Worm (Caenorhabditis elegans) whole organism, early embryonic: Measurements from ENCODE around the gene lurp-4.
A peak's percentile ranks its signal among the peaks of the same experiment; 100 is the strongest.

ENCODE experiments used
- B0310.2 ChIP-seq: sonication (generic microtip); optimal IDR thresholded peaks from 2 replicates; lab custom pipeline; 2016; ENCODE audit warnings: mild to moderate bottlenecking, missing genetic modification characterization, missing compliant biosample characterization
- F13C5.2 ChIP-seq: sonication (generic microtip); optimal IDR thresholded peaks from 2 replicates; lab custom pipeline; 2017; ENCODE audit warnings: mild to moderate bottlenecking, missing genetic modification characterization, inconsistent platforms, missing compliant biosample characterization
- aly-1 ChIP-seq: sonication (generic microtip); optimal IDR thresholded peaks from 2 replicates; lab custom pipeline; 2016; ENCODE audit warnings: missing genetic modification characterization, missing compliant biosample characterization
- ama-1 ChIP-seq: fragments of 150-350 bp; optimal IDR thresholded peaks from 2 replicates; lab custom pipeline; 2014
- ceh-13 ChIP-seq: fragments of 200-800 bp; sonication (Bioruptor generic); optimal IDR thresholded peaks from 2 replicates; lab custom pipeline; 2018; ENCODE audit warnings: mild to moderate bottlenecking, missing genetic modification characterization, missing compliant biosample characterization
- ceh-36 ChIP-seq: sonication (generic microtip); optimal IDR thresholded peaks from 2 replicates; lab custom pipeline; 2016; ENCODE audit warnings: missing genetic modification characterization, inconsistent platforms, missing compliant biosample characterization
- ets-7 ChIP-seq: sonication (generic microtip); optimal IDR thresholded peaks from 2 replicates; lab custom pipeline; 2016; ENCODE audit warnings: missing genotype, missing genetic modification characterization, missing compliant biosample characterization
- flt-1 ChIP-seq: fragments of 200-800 bp; sonication (Bioruptor generic); IDR thresholded peaks from 2 replicates; pipeline ENCODE4 v1.3.6; 2022; ENCODE audit warnings: missing genetic modification characterization, missing compliant biosample characterization
- hmbx-1 ChIP-seq: sonication (generic microtip); optimal IDR thresholded peaks from 2 replicates; lab custom pipeline; 2016; ENCODE audit warnings: mild to moderate bottlenecking, missing genetic modification characterization, missing compliant biosample characterization
- hmg-4 ChIP-seq: fragments of 200-800 bp; sonication (Bioruptor generic); optimal IDR thresholded peaks from 2 replicates; lab custom pipeline; 2018; ENCODE audit warnings: mild to moderate bottlenecking, missing genetic modification characterization, missing compliant biosample characterization
- hnd-1 ChIP-seq: sonication (generic microtip); optimal IDR thresholded peaks from 2 replicates; lab custom pipeline; 2016; ENCODE audit warnings: missing genetic modification characterization, missing compliant biosample characterization
- pes-1 ChIP-seq: fragments of 200-800 bp; sonication (Bioruptor generic); IDR thresholded peaks from 2 replicates; pipeline ENCODE4 v1.3.6; 2022; ENCODE audit warnings: missing genetic modification reagents, missing genetic modification characterization, missing compliant biosample characterization
- scrt-1 ChIP-seq: fragments of 200-800 bp; sonication (Bioruptor generic); IDR thresholded peaks from 2 replicates; pipeline ENCODE4 v1.3.6; 2022; ENCODE audit warnings: missing genetic modification characterization, missing compliant biosample characterization
- sea-1 ChIP-seq: fragments of 200-800 bp; sonication (Bioruptor generic); conservative IDR thresholded peaks from 2 replicates; pipeline ENCODE4 v1.3.6; 2022; ENCODE audit warnings: missing genetic modification characterization, missing compliant biosample characterization
- tbx-11 ChIP-seq: fragments of 200-800 bp; sonication (Bioruptor generic); IDR thresholded peaks from 2 replicates; pipeline ENCODE4 v1.3.6; 2022; ENCODE audit warnings: missing genetic modification characterization, missing compliant biosample characterization
- tbx-37 ChIP-seq: fragments of 200-800 bp; sonication (Bioruptor generic); conservative IDR thresholded peaks from 2 replicates; pipeline ENCODE4 v1.3.6; 2022; ENCODE audit warnings: missing genetic modification reagents, missing genetic modification characterization, missing compliant biosample characterization
- tra-4 ChIP-seq: sonication (generic microtip); optimal IDR thresholded peaks from 2 replicates; lab custom pipeline; 2017; ENCODE audit warnings: missing genetic modification characterization, missing compliant biosample characterization

The lurp-4 gene

ce11 chrV:13075432-13075831 is 17.0 kb upstream of the lurp-4 start:
- TF ChIP-seq ets-7: no peak
- TF ChIP-seq hmbx-1: no peak
- no peak for TF ChIP-seq tbx-37 (GFP tag; lab: Robert Waterston, UW)
- no peak for TF ChIP-seq hnd-1 (tag; lab: Kevin White, UChicago)
- TF ChIP-seq ceh-13 (GFP tag; lab: Kevin White, UChicago): no peak
- TF ChIP-seq sea-1 (GFP tag; lab: Robert Waterston, UW): no peak

DNA sequence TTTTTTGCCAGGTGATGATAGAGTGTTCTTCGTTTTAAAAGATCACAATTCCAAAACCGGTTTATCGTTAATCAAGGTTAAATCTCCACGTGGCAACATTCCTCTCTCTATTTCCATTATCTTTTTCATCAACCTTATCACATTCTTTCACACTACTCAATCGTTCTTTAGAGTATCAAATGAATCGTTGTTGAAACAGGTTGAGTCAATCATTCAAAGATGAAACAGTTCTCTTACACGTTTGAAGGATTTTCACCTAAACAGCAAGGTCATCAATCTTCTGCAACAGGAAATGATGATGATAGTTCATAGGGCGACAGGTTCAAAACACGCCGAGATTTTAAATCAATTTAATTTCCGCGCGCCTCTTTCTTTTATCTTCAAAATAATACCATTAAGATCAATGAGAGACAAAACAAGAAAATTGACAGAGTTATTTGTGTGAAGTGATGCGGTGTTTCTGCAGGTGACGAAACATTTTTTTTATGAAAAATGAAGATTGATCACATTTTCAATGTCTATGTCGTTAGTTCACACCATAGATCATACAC is 11.2 kb upstream of the lurp-4 start:
- no peak for TF ChIP-seq B0310.2 (tag; lab: Kevin White, UChicago)
- no peak for TF ChIP-seq scrt-1 (GFP tag; lab: Robert Waterston, UW)
- no peak for TF ChIP-seq ceh-13 (GFP tag; lab: Kevin White, UChicago)
- TF ChIP-seq hmbx-1: no peak
- no peak for TF ChIP-seq pes-1 (GFP tag; lab: Robert Waterston, UW)
- no peak for TF ChIP-seq flt-1 (GFP tag; lab: Robert Waterston, UW)
- no peak for TF ChIP-seq hnd-1 (tag; lab: Kevin White, UChicago)
- TF ChIP-seq tbx-11 (GFP tag; lab: Robert Waterston, UW): no peak
- no peak for TF ChIP-seq ets-7
- TF ChIP-seq tbx-37 (GFP tag; lab: Robert Waterston, UW): no peak
- TF ChIP-seq F13C5.2 (tag; lab: Kevin White, UChicago): no peak
- TF ChIP-seq ceh-36 (tag; lab: Kevin White, UChicago): no peak
- TF ChIP-seq hmg-4 (GFP tag; lab: Kevin White, UChicago): no peak
- no peak for TF ChIP-seq tra-4 (tag; lab: Kevin White, UChicago)
- TF ChIP-seq ama-1 (lab: Kevin White, UChicago): no peak
- TF ChIP-seq sea-1 (GFP tag; lab: Robert Waterston, UW): no peak
- no peak for TF ChIP-seq aly-1

DNA sequence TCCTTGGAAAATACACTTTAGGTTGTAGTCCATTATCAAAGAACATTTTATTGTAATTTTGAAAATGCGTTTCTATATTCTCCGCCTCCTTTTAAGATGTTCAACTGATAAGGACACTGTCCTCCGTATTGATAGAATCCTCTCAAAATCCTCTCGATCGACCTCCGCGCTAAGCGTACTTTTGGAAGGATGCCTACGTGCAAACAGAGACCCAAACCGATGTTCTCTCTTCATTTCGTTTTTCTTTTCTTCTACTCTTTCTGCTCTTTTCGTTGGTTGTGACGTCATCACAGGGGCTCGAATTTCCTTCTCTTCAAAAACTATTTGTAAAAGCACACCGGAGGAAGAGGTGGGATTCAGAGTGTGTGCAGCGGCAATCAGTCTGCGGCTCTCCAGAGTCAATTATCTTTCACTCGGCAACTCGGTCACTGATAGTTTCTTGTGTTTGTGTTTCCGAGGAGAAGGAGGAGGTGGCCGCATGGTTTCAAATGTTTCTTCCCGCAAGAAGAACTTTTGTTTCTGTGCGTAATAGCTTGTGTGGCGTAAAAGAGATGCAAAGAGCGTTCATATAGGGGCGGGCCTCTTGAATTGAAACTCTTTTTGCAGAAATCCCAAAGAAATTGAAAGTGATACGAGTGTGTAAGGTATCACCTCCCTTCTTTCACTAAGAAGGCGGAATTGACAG is 9.9 kb upstream of the lurp-4 start, which contains the start of gene C34B4.2:
Gene C34B4.2 (plus strand): TSS at position 614 of the 685 bp plus-strand sequence.
- no peak for TF ChIP-seq ceh-36 (tag; lab: Kevin White, UChicago)

- TF ChIP-seq tbx-37 (GFP tag; lab: Robert Waterston, UW) (no peak), B0310.2 (tag; lab: Kevin White, UChicago) (no peak), ets-7 (no peak), ceh-13 (GFP tag; lab: Kevin White, UChicago) (no peak), hnd-1 (tag; lab: Kevin White, UChicago) (no peak)
These were observed 8.4 kb upstream of the lurp-4 start for ce11 chrV:13083751-13084672.

DNA sequence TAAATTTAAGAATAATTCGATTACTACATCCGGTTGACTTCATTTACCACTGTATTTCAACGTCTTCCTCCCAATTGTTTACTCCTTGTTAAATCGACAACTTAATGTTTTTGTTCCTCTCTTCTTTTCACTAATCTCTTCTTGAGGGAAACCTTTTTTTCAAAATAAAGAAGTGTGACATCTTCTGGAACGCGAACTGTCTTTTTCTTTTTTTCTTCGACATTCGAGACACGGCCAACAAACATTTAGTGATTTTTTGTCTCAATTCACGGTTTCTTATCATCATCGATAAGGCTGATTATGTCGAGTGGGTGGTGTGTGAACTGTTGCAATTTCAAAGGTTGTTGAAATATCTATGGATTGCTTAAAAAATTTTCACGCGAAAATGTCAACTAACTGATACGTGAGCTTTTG is 7.2 kb upstream of the lurp-4 start:
- no peak for TF ChIP-seq tbx-37 (GFP tag; lab: Robert Waterston, UW)
- TF ChIP-seq flt-1 (GFP tag; lab: Robert Waterston, UW): no peak
- no peak for TF ChIP-seq ceh-13 (GFP tag; lab: Kevin White, UChicago)
- TF ChIP-seq ets-7: no peak
- no peak for TF ChIP-seq hmg-4 (GFP tag; lab: Kevin White, UChicago)
- no peak for TF ChIP-seq tbx-11 (GFP tag; lab: Robert Waterston, UW)
- no peak for TF ChIP-seq F13C5.2 (tag; lab: Kevin White, UChicago)
- TF ChIP-seq ama-1 (lab: Kevin White, UChicago): no peak
- no peak for TF ChIP-seq hmbx-1

DNA sequence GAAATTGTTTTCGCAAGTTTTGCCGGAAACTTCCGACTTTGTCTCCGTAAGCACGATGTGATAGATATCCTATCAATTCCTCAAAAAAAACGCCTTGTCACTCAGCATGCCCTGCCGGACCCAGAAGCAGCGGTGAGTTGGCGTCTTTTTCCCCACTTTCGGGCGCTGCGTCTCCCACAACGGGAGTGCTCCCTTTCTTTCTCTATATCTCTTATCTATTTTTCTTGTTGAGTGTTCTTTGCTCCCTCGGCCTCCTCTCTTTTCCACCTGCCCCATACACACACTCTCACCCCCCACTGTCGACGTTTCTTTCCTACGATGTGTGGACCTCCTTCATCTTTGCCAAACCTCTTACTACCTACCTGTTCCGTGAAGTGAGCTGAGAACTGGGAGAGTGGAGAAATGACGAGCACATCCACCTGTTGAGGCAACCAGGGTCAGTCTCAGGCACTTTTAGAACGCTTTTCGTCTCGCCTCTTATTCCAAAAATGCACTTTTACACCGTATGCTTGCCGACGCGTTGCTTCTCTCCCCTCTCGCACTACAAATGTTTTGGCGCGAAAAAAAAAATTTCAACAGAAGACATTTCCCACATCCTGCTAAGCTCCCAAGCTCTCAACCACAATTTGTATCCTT is 6.4 kb upstream of the lurp-4 start:
- TF ChIP-seq ceh-13 (GFP tag; lab: Kevin White, UChicago): no peak
- peak; percentile 23 for TF ChIP-seq hmg-4 (GFP tag; lab: Kevin White, UChicago)

DNA sequence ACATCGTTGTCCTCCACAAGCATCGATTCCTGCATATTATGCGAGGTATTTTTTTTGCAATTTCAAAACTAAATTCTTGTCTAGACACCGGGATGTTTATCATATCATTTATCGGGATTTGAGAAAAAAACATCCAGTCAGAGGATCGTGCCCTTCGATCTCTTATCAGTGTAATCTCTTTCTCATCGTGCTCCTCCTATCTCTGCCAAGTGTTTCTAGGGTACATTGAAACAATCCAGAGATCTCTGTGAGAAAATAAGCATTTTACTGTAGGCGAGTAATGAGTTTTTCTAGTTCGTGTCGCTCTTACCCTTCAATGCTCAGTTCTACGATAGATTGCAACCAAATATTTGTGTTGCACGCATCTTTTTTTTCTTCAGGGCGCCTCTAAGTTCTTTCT is 4.0 kb upstream of the lurp-4 start:
- TF ChIP-seq aly-1 (no peak), pes-1 (GFP tag; lab: Robert Waterston, UW) (no peak), ceh-36 (tag; lab: Kevin White, UChicago) (no peak), hnd-1 (tag; lab: Kevin White, UChicago) (no peak), ceh-13 (GFP tag; lab: Kevin White, UChicago) (no peak), tra-4 (tag; lab: Kevin White, UChicago) (no peak)
